Fruit fly (Drosophila melanogaster) whole organism, embryonic: ENCODE measurements around the gene QIL1.

Source experiments
- CG10654 ChIP-seq: fragments of 200-800 bp; sonication (Bioruptor generic); optimal IDR thresholded peaks from 2 replicates; lab custom pipeline; 2016; ENCODE audit warnings: missing biosample characterization, missing genetic modification characterization
- CG10979 ChIP-seq: fragments of 200-800 bp; sonication (Bioruptor generic); optimal IDR thresholded peaks from 2 replicates; lab custom pipeline; 2018; ENCODE audit warnings: missing biosample characterization, mild to moderate bottlenecking, missing genetic modification characterization, moderate library complexity
- CG12219 ChIP-seq: fragments of 200-800 bp; sonication (Bioruptor generic); optimal IDR thresholded peaks from 3 replicates; lab custom pipeline; 2018; ENCODE audit warnings: missing biosample characterization, mild to moderate bottlenecking, missing genetic modification characterization
- CG7963 ChIP-seq: fragments of 200-800 bp; sonication (Bioruptor generic); IDR thresholded peaks from 3 replicates; pipeline ENCODE4 v1.3.6; 2022; ENCODE audit warnings: missing biosample characterization, missing genetic modification characterization; ENCODE audit not compliant: partially characterized antibody
- CG8765 ChIP-seq: fragments of 200-800 bp; sonication (Bioruptor generic); IDR thresholded peaks from 2 replicates; pipeline ENCODE4 v1.3.6; 2022; ENCODE audit warnings: missing biosample characterization, missing genetic modification characterization
- E2f1 ChIP-seq: fragments of 200-800 bp; sonication (Bioruptor generic); IDR thresholded peaks from 2 replicates; pipeline ENCODE4 v1.3.6; 2022; ENCODE audit warnings: missing biosample characterization, missing genetic modification characterization
- Hmx ChIP-seq: fragments of 200-800 bp; sonication (Bioruptor generic); optimal IDR thresholded peaks from 2 replicates; lab custom pipeline; 2016; ENCODE audit warnings: missing biosample characterization, missing genetic modification characterization
- Mrtf ChIP-seq: fragments of 200-800 bp; sonication (Bioruptor generic); IDR thresholded peaks from 3 replicates; pipeline ENCODE4 v1.3.6; 2022; ENCODE audit warnings: missing biosample characterization, missing genetic modification characterization
- Ptx1 ChIP-seq: fragments of 200-800 bp; sonication (Bioruptor generic); IDR thresholded peaks from 2 replicates; pipeline ENCODE4 v1.3.6; 2022; ENCODE audit warnings: missing biosample characterization, missing genetic modification characterization
- jigr1 ChIP-seq: fragments of 200-800 bp; sonication (Bioruptor generic); IDR thresholded peaks from 3 replicates; pipeline ENCODE4 v1.3.6; 2022; ENCODE audit warnings: missing biosample characterization, missing genetic modification characterization
- pum ChIP-seq: fragments of 200-800 bp; sonication (Bioruptor generic); optimal IDR thresholded peaks from 2 replicates; lab custom pipeline; 2016; ENCODE audit warnings: missing biosample characterization, missing genetic modification characterization
- ranshi ChIP-seq: fragments of 200-800 bp; sonication (Bioruptor generic); IDR thresholded peaks from 2 replicates; pipeline ENCODE4 v1.3.6; 2022; ENCODE audit warnings: missing biosample characterization, missing genetic modification characterization

DNA sequence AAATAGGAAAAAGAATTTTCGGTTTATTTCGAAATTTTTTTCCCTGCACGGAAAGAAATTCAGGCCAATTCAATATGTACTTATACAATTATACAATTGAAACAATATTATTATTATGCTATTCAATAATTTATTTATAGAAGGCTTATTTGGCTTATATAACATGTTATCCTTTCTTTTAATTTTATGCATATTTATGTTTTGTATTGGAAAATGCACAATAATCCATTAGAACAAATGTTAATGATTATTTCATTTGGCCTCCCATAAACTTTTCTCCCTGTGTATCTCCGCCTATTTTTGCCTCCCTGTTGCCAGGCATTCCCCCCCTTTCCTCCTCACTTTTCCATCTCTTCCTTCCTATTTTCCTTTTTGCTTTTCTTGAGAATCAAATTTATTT is 17.9 kb upstream of the QIL1 start:
- TF ChIP-seq pum (GFP tag; lab: Kevin White, UChicago) = no peak
- no peak for TF ChIP-seq jigr1 (GFP tag; lab: Robert Waterston, UW)
- TF ChIP-seq CG7963 = no peak
- no peak for TF ChIP-seq Mrtf
- no peak for TF ChIP-seq CG8765 (GFP tag; lab: Robert Waterston, UW)
- TF ChIP-seq CG12219 (GFP tag; lab: Kevin White, UChicago) = no peak
- no peak for TF ChIP-seq CG10654 (GFP tag; lab: Kevin White, UChicago)
- peak; percentile 7 for TF ChIP-seq CG10979 (tag; lab: Kevin White, UChicago)
- no peak for TF ChIP-seq ranshi (GFP tag; lab: Robert Waterston, UW)
- 0 out of 2 replicates have a peak, but pooled peaks have one; percentile 9 for TF ChIP-seq E2f1 (GFP tag; lab: Robert Waterston, UW)
- TF ChIP-seq Hmx = no peak
- peak; percentile 47; the same call in 1 of the 2 replicates for TF ChIP-seq Ptx1
